Worm (Caenorhabditis elegans) whole organism, L2 larva: ENCODE data around the gene elo-9.
"Not testable (repeated sequence)": the region's sequence is repeated elsewhere in the genome, so short reads cannot be mapped to it uniquely, and the experiment has no call there.

Source experiments
- Y55F3AM.14 ChIP-seq: fragments of 200-800 bp; sonication (Bioruptor generic); optimal IDR thresholded peaks from 2 replicates; lab custom pipeline; 2018; ENCODE audit warnings: mild to moderate bottlenecking, missing genetic modification characterization, missing compliant biosample characterization
- ama-1 ChIP-seq: fragments of 150-350 bp; optimal IDR thresholded peaks from 2 replicates; lab custom pipeline; 2018; ENCODE audit warnings: inconsistent platforms
- blmp-1 ChIP-seq: sonication (generic microtip); optimal IDR thresholded peaks from 2 replicates; lab custom pipeline; 2017; ENCODE audit warnings: missing genetic modification characterization, mild to moderate bottlenecking, missing compliant biosample characterization, antibody characterized with exemption, moderate library complexity; ENCODE audit not compliant: insufficient read depth
- ceh-82 ChIP-seq: fragments of 150-350 bp; optimal IDR thresholded peaks from 2 replicates; lab custom pipeline; 2014; ENCODE audit warnings: missing biosample characterization, missing genetic modification characterization
- lin-13 ChIP-seq: fragments of 150-350 bp; optimal IDR thresholded peaks from 2 replicates; lab custom pipeline; 2014; ENCODE audit warnings: missing biosample characterization, missing genetic modification reagents, missing genetic modification characterization
- nhr-11 ChIP-seq: fragments of 150-350 bp; optimal IDR thresholded peaks from 2 replicates; lab custom pipeline; 2014; ENCODE audit warnings: missing biosample characterization, missing genetic modification characterization
- nhr-12 ChIP-seq: fragments of 150-350 bp; optimal IDR thresholded peaks from 2 replicates; lab custom pipeline; 2014; ENCODE audit warnings: missing biosample characterization, missing genetic modification characterization
- nhr-21 ChIP-seq: fragments of 150-350 bp; optimal IDR thresholded peaks from 2 replicates; lab custom pipeline; 2014; ENCODE audit warnings: missing biosample characterization, missing genetic modification characterization
- sma-9 ChIP-seq, 2 experiments: fragments of 150-350 bp in 1 of 2; sonication (generic microtip) in 1 of 2; optimal IDR thresholded peaks; 2 replicates each; lab custom pipeline; 2014 to 2016; ENCODE audit warnings: missing genetic modification characterization in 2 of 2, mild to moderate bottlenecking in 1 of 2, missing biosample characterization in 1 of 2, missing compliant biosample characterization in 1 of 2, missing genetic modification reagents in 1 of 2, moderate library complexity in 1 of 2
- unc-39 ChIP-seq: fragments of 150-350 bp; optimal IDR thresholded peaks from 2 replicates; lab custom pipeline; 2014; ENCODE audit warnings: missing biosample characterization, missing genetic modification characterization
- zag-1 ChIP-seq: fragments of 150-350 bp; optimal IDR thresholded peaks from 2 replicates; lab custom pipeline; 2014; ENCODE audit warnings: missing biosample characterization, missing genetic modification characterization
- ztf-4 ChIP-seq: fragments of 150-350 bp; optimal IDR thresholded peaks from 2 replicates; lab custom pipeline; 2014; ENCODE audit warnings: missing biosample characterization, missing genetic modification characterization

DNA sequence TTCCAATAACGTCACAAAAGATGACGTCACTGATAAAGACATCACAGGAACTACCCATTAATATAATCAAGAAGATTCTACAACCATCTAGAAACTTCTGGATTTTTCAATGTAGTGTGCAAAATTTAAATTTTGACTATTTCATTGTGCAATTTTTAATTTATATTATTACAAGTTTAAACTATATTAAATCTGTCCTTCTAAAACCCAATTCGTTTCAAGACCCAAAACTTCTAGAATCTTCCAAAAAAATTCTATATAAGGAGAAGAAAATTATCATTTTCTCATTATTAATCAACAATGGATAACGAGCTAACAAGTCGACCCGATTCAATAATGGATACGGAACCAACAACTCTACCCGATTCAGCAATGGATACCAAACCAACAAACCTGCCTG is 28.7 kb upstream of the elo-9 start, which contains the start of gene Y53F4B.7:
- not testable (repeated sequence) for TF ChIP-seq nhr-21 (tag; lab: Kevin White, UChicago); blmp-1 (tag; lab: Kevin White, UChicago); ztf-4; nhr-12 (tag; lab: Kevin White, UChicago); Y55F3AM.14 (GFP tag; lab: Kevin White, UChicago); lin-13; zag-1; ama-1 (lab: Kevin White, UChicago); unc-39 (tag; lab: Kevin White, UChicago); sma-9 (GFP tag; optimal IDR thresholded peaks at IDR 0.05; lab: Kevin White, UChicago); sma-9 (tag; optimal IDR thresholded peaks at IDR 0.05; lab: Kevin White, UChicago); nhr-11 (tag; lab: Kevin White, UChicago); ceh-82
